Worm (Caenorhabditis elegans): ENCODE data around the gene cex-2.

DNA sequence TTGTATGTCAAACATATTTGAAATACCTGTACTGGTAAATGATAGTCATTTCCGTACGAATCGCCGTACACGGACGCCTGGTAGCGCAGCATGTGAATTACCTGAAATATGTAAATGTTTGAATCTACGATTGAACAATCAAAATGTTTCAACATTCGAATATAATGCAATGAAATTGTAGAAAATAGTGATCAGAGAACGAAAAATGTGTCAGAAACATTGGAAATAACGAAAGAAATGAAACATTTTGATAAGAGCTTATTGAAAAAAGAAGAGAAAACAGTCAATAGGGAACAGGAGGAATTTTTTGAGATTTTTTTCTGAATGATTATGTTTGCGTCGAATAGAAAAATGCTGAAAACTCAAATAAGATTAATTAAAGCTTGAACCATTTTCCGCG is 34.8 kb upstream of the cex-2 start, which contains the start of gene ztf-17:
- TF ChIP-seq unc-62 (GFP tag; optimal IDR thresholded peaks at IDR 0.05 in 1 of 2) (no peak), unc-62 (tag; optimal IDR thresholded peaks at IDR 0.05) (no peak), nhr-77 (tag; optimal IDR thresholded peaks at IDR 0.05) (no peak), zag-1 (tag; optimal IDR thresholded peaks at IDR 0.05) (no peak), nhr-76 (tag; optimal IDR thresholded peaks at IDR 0.05) (no peak), lsy-2 (tag; optimal IDR thresholded peaks at IDR 0.05) (no peak)

Measured in whole organism, L4 larva.